Fruit fly (Drosophila melanogaster) whole organism, embryonic: ENCODE data around the gene CG5070.
A peak's percentile ranks its signal among the peaks of the same experiment; 100 is the strongest.

Experiments
- Ada2b ChIP-seq: fragments of 200-800 bp; sonication (Bioruptor generic); IDR thresholded peaks from 2 replicates; pipeline ENCODE4 v1.3.6; 2022; ENCODE audit warnings: missing biosample characterization, missing genetic modification characterization
- Bgb ChIP-seq: fragments of 200-800 bp; sonication (Bioruptor generic); IDR thresholded peaks from 2 replicates; pipeline ENCODE4 v1.3.6; 2022; ENCODE audit warnings: missing biosample characterization, missing genetic modification characterization; ENCODE audit not compliant: partially characterized antibody
- BtbVII ChIP-seq: fragments of 200-800 bp; sonication (Bioruptor generic); optimal IDR thresholded peaks from 3 replicates; lab custom pipeline; 2017; ENCODE audit warnings: missing biosample characterization, mild to moderate bottlenecking, missing genetic modification characterization
- CG10431 ChIP-seq: fragments of 200-800 bp; sonication (Bioruptor generic); optimal IDR thresholded peaks from 3 replicates; lab custom pipeline; 2018; ENCODE audit warnings: missing biosample characterization, mild to moderate bottlenecking, missing genetic modification characterization
- CG10654 ChIP-seq: fragments of 200-800 bp; sonication (Bioruptor generic); optimal IDR thresholded peaks from 2 replicates; lab custom pipeline; 2016; ENCODE audit warnings: missing biosample characterization, missing genetic modification characterization
- CG11247 ChIP-seq: fragments of 200-800 bp; sonication (Bioruptor generic); IDR thresholded peaks from 2 replicates; pipeline ENCODE4 v1.3.6; 2022; ENCODE audit warnings: missing biosample characterization, missing genetic modification characterization
- CG12769 ChIP-seq: fragments of 200-800 bp; sonication (Bioruptor generic); optimal IDR thresholded peaks from 2 replicates; lab custom pipeline; 2019; ENCODE audit warnings: missing biosample characterization, mild to moderate bottlenecking, missing genetic modification characterization, moderate library complexity
- CG13296 ChIP-seq: fragments of 200-800 bp; sonication (Bioruptor generic); optimal IDR thresholded peaks from 3 replicates; lab custom pipeline; 2018; ENCODE audit warnings: missing biosample characterization, mild to moderate bottlenecking, missing genetic modification characterization
- CG13894 ChIP-seq: fragments of 200-800 bp; sonication (Bioruptor generic); optimal IDR thresholded peaks from 3 replicates; lab custom pipeline; 2018; ENCODE audit warnings: missing biosample characterization, mild to moderate bottlenecking, missing genetic modification characterization, moderate library complexity
- CG15011 ChIP-seq: fragments of 200-800 bp; sonication (Bioruptor generic); optimal IDR thresholded peaks from 3 replicates; lab custom pipeline; 2018; ENCODE audit warnings: missing biosample characterization, mild to moderate bottlenecking, missing genetic modification characterization
- CG15696 ChIP-seq: fragments of 200-800 bp; sonication (Bioruptor generic); optimal IDR thresholded peaks from 2 replicates; lab custom pipeline; 2019; ENCODE audit warnings: missing biosample characterization, mild to moderate bottlenecking, missing genetic modification characterization, moderate library complexity
- CG17612 ChIP-seq: fragments of 200-800 bp; sonication (Bioruptor generic); IDR thresholded peaks from 2 replicates; pipeline ENCODE4 v1.3.6; 2022; ENCODE audit warnings: missing biosample characterization, missing genetic modification characterization
- CG31365 ChIP-seq: fragments of 200-800 bp; sonication (Bioruptor generic); optimal IDR thresholded peaks from 2 replicates; lab custom pipeline; 2018; ENCODE audit warnings: missing biosample characterization, mild to moderate bottlenecking, missing genetic modification characterization
- CG31441 ChIP-seq: fragments of 200-800 bp; sonication (Bioruptor generic); IDR thresholded peaks from 2 replicates; pipeline ENCODE4 v1.3.6; 2022; ENCODE audit warnings: missing biosample characterization, missing genetic modification characterization
- CG6813 ChIP-seq: fragments of 200-800 bp; sonication (Bioruptor generic); optimal IDR thresholded peaks from 2 replicates; lab custom pipeline; 2017; ENCODE audit warnings: missing biosample characterization, missing genetic modification characterization, mild to moderate bottlenecking, moderate library complexity, missing genetic modification reagents
- CG9609 ChIP-seq: fragments of 200-800 bp; sonication (Bioruptor generic); optimal IDR thresholded peaks from 3 replicates; lab custom pipeline; 2016; ENCODE audit warnings: missing biosample characterization, missing genetic modification characterization
- CG9817 ChIP-seq: fragments of 200-800 bp; sonication (Bioruptor generic); optimal IDR thresholded peaks from 2 replicates; lab custom pipeline; 2018; ENCODE audit warnings: missing biosample characterization, mild to moderate bottlenecking, missing genetic modification characterization, moderate library complexity
- D19A ChIP-seq: fragments of 200-800 bp; optimal IDR thresholded peaks from 3 replicates; lab custom pipeline; 2019; ENCODE audit warnings: missing biosample characterization, mild to moderate bottlenecking, missing genetic modification characterization, moderate library complexity
- Deaf1 ChIP-seq: fragments of 200-800 bp; optimal IDR thresholded peaks from 3 replicates; lab custom pipeline; 2019; ENCODE audit warnings: missing biosample characterization, mild to moderate bottlenecking, missing genetic modification characterization, moderate library complexity
- Dfd ChIP-seq, 2 experiments: fragments of >200 bp; optimal IDR thresholded peaks; 2 replicates each; lab custom pipeline; 2017; ENCODE audit warnings: missing biosample characterization in 2 of 2, missing genetic modification characterization in 2 of 2
- Dip2 ChIP-seq: fragments of 200-800 bp; sonication (Bioruptor generic); IDR thresholded peaks from 2 replicates; pipeline ENCODE4 v1.3.6; 2022; ENCODE audit warnings: missing biosample characterization, missing genetic modification characterization
- E2f1 ChIP-seq: fragments of 200-800 bp; sonication (Bioruptor generic); IDR thresholded peaks from 2 replicates; pipeline ENCODE4 v1.3.6; 2022; ENCODE audit warnings: missing biosample characterization, missing genetic modification characterization
- E2f2 ChIP-seq: fragments of 200-800 bp; sonication (Bioruptor generic); IDR thresholded peaks from 2 replicates; pipeline ENCODE4 v1.3.6; 2022; ENCODE audit warnings: missing biosample characterization, missing genetic modification characterization
- Ets97D ChIP-seq: fragments of 200-800 bp; sonication (Bioruptor generic); optimal IDR thresholded peaks from 3 replicates; lab custom pipeline; 2016; ENCODE audit warnings: missing biosample characterization, missing genetic modification characterization
- Hr51 ChIP-seq, 2 experiments: fragments of 200-800 bp; sonication (Bioruptor generic); optimal IDR thresholded peaks; 2 replicates in 1 of 2; 3 replicates in 1 of 2; lab custom pipeline; 2016 to 2018; ENCODE audit warnings: missing biosample characterization in 2 of 2, missing genetic modification characterization in 2 of 2, mild to moderate bottlenecking in 1 of 2, moderate library complexity in 1 of 2
- Hsf ChIP-seq: fragments of 200-800 bp; sonication (Bioruptor generic); optimal IDR thresholded peaks from 3 replicates; lab custom pipeline; 2016; ENCODE audit warnings: missing biosample characterization, missing genetic modification characterization
- Mad ChIP-seq: fragments of 200-800 bp; sonication (Bioruptor generic); optimal IDR thresholded peaks from 2 replicates; lab custom pipeline; 2016; ENCODE audit warnings: missing biosample characterization, missing genetic modification characterization
- Mes4 ChIP-seq: fragments of 200-800 bp; sonication (Bioruptor generic); optimal IDR thresholded peaks from 2 replicates; lab custom pipeline; 2016; ENCODE audit warnings: missing biosample characterization, missing genetic modification characterization
- NFAT ChIP-seq: fragments of 200-800 bp; sonication (Bioruptor generic); IDR thresholded peaks from 2 replicates; pipeline ENCODE4 v1.3.6; 2022; ENCODE audit warnings: missing biosample characterization, missing genetic modification characterization
- Neu2 ChIP-seq: fragments of 200-800 bp; sonication (Bioruptor generic); optimal IDR thresholded peaks from 3 replicates; lab custom pipeline; 2016; ENCODE audit warnings: missing biosample characterization, missing genetic modification characterization, borderline replicate concordance
- Optix ChIP-seq: fragments of 200-800 bp; sonication (Bioruptor generic); IDR thresholded peaks from 3 replicates; pipeline ENCODE4 v1.3.6; 2022; ENCODE audit warnings: missing biosample characterization, missing genetic modification characterization
- Sox100B ChIP-seq: fragments of 200-800 bp; sonication (Bioruptor generic); optimal IDR thresholded peaks from 3 replicates; lab custom pipeline; 2018; ENCODE audit warnings: missing biosample characterization, mild to moderate bottlenecking, missing genetic modification characterization
- Xrp1 ChIP-seq: fragments of 200-800 bp; sonication (Bioruptor generic); IDR thresholded peaks from 2 replicates; pipeline ENCODE4 v1.3.6; 2022; ENCODE audit warnings: missing biosample characterization, missing genetic modification characterization
- al ChIP-seq: fragments of 200-800 bp; sonication (Bioruptor generic); IDR thresholded peaks from 2 replicates; pipeline ENCODE4 v1.3.6; 2022; ENCODE audit warnings: missing biosample characterization, missing genetic modification characterization
- bigmax ChIP-seq: fragments of 200-800 bp; sonication (Bioruptor generic); optimal IDR thresholded peaks from 2 replicates; lab custom pipeline; 2018; ENCODE audit warnings: missing biosample characterization, mild to moderate bottlenecking, missing genetic modification characterization
- cato ChIP-seq: fragments of 200-800 bp; sonication (Bioruptor generic); optimal IDR thresholded peaks from 2 replicates; lab custom pipeline; 2016; ENCODE audit warnings: missing biosample characterization, missing genetic modification characterization, borderline replicate concordance
- danr ChIP-seq: fragments of 200-800 bp; sonication (Bioruptor generic); IDR thresholded peaks from 2 replicates; pipeline ENCODE4 v1.3.6; 2022; ENCODE audit warnings: missing biosample characterization, missing genetic modification characterization
- dmrt99B ChIP-seq: fragments of 200-800 bp; sonication (Bioruptor generic); optimal IDR thresholded peaks from 2 replicates; lab custom pipeline; 2018; ENCODE audit warnings: missing biosample characterization, mild to moderate bottlenecking, missing genetic modification characterization, moderate library complexity
- hkb ChIP-seq, 2 experiments: fragments of 200-800 bp in 1 of 2; fragments of >200 bp in 1 of 2; sonication (Bioruptor generic) in 1 of 2; IDR thresholded peaks in 1 of 2; optimal IDR thresholded peaks in 1 of 2; 2 replicates each; pipeline versions ENCODE4 v1.3.6 to Lab custom; 2017 to 2022; ENCODE audit warnings: missing biosample characterization in 1 of 2, missing genetic modification characterization in 1 of 2
- ind ChIP-seq: fragments of 200-800 bp; sonication (Bioruptor generic); optimal IDR thresholded peaks from 3 replicates; lab custom pipeline; 2016; ENCODE audit warnings: missing biosample characterization, missing genetic modification characterization
- inv ChIP-seq: fragments of 200-800 bp; sonication (Bioruptor generic); IDR thresholded peaks from 2 replicates; pipeline ENCODE4 v1.3.6; 2022; ENCODE audit warnings: missing biosample characterization, missing genetic modification characterization; ENCODE audit not compliant: partially characterized antibody
- lilli ChIP-seq: fragments of 200-800 bp; sonication (Bioruptor generic); optimal IDR thresholded peaks from 3 replicates; lab custom pipeline; 2016; ENCODE audit warnings: missing biosample characterization, missing genetic modification characterization
- lmd ChIP-seq: fragments of 200-800 bp; sonication (Bioruptor generic); IDR thresholded peaks from 2 replicates; pipeline ENCODE4 v1.3.6; 2022; ENCODE audit warnings: missing biosample characterization, missing genetic modification characterization
- nom ChIP-seq: fragments of 200-800 bp; sonication (Bioruptor generic); optimal IDR thresholded peaks from 2 replicates; lab custom pipeline; 2017; ENCODE audit warnings: missing biosample characterization, missing genetic modification characterization, mild to moderate bottlenecking, moderate library complexity, missing genetic modification reagents
- org-1 ChIP-seq: fragments of 200-800 bp; sonication (Bioruptor generic); optimal IDR thresholded peaks from 2 replicates; lab custom pipeline; 2017; ENCODE audit warnings: missing biosample characterization, missing genetic modification characterization
- phol ChIP-seq: fragments of 200-800 bp; sonication (Bioruptor generic); optimal IDR thresholded peaks from 3 replicates; lab custom pipeline; 2018; ENCODE audit warnings: missing biosample characterization, mild to moderate bottlenecking, missing genetic modification characterization, moderate library complexity
- rib ChIP-seq: fragments of 200-800 bp; sonication (Bioruptor generic); IDR thresholded peaks from 2 replicates; pipeline ENCODE4 v1.3.6; 2022; ENCODE audit warnings: missing biosample characterization, missing genetic modification characterization
- sima ChIP-seq: fragments of 200-800 bp; sonication (Bioruptor generic); optimal IDR thresholded peaks from 2 replicates; lab custom pipeline; 2016; ENCODE audit warnings: missing biosample characterization, missing genetic modification characterization
- slp2 ChIP-seq: fragments of 200-800 bp; sonication (Bioruptor generic); optimal IDR thresholded peaks from 2 replicates; lab custom pipeline; 2016; ENCODE audit warnings: missing biosample characterization, missing genetic modification characterization
- sug ChIP-seq: fragments of 200-800 bp; optimal IDR thresholded peaks from 2 replicates; lab custom pipeline; 2019; ENCODE audit warnings: missing biosample characterization, mild to moderate bottlenecking, missing genetic modification characterization, moderate library complexity

The CG5070 gene

DNA sequence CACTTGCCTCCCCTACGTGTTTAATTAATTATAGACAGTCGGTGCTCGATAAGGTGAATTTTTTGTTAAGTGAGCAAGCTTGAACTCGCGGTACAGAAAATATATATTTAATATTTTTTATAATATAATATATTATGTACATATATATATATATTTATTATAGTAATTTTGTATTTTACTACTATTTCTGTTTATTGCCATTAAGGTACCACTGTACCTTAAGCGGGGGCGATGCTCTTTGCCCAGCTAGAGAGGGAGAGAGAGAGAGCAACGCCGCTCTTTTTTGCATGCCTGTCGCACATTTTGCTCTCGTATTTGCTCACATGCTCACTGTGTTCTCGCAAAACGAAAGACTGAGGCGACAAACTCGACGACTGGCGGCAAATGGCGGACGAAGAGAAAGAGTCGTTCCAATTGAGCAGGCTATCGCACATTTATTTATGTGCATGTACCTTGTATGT is 32.4 kb upstream of the CG5070 start (continued):
- TF ChIP-seq D19A (tag; lab: Kevin White, UChicago) (peak; percentile 33), Optix (GFP tag; lab: Robert Waterston, UW) (0 out of 3 replicates have a peak, but pooled peaks have one; percentile 22), inv (GFP tag; lab: Robert Waterston, UW) (no peak), dmrt99B (tag; lab: Kevin White, UChicago) (peak; percentile 50), Neu2 (no peak), BtbVII (GFP tag; lab: Kevin White, UChicago) (peak; percentile 29), E2f2 (GFP tag; lab: Robert Waterston, UW) (peak; percentile 30; the same call in 1 of the 2 replicates), lmd (peak; percentile 62; the same call in 1 of the 2 replicates), CG11247 (GFP tag; lab: Robert Waterston, UW) (peak; percentile 63; the same call in 1 of the 2 replicates), cato (GFP tag; lab: Kevin White, UChicago) (no peak), Mes4 (GFP tag; lab: Kevin White, UChicago) (no peak), CG6813 (GFP tag; lab: Kevin White, UChicago) (peak; percentile 52), CG9817 (tag; lab: Kevin White, UChicago) (peak; percentile 60), Bgb (GFP tag; lab: Robert Waterston, UW) (no peak), CG17612 (GFP tag; lab: Robert Waterston, UW) (no peak), rib (GFP tag; lab: Robert Waterston, UW) (0 out of 2 replicates have a peak, but pooled peaks have one; percentile 16), E2f1 (GFP tag; lab: Robert Waterston, UW) (0 out of 2 replicates have a peak, but pooled peaks have one; percentile 32), Ets97D (no peak), hkb (optimal IDR thresholded peaks at IDR 0.05; lab: Kevin White, UChicago) (no peak), hkb (GFP tag; IDR thresholded peaks at IDR 0.05; lab: Robert Waterston, UW) (peak; percentile 55; the same call in 1 of the 2 replicates), Hsf (GFP tag; lab: Kevin White, UChicago) (no peak), CG13296 (GFP tag; lab: Kevin White, UChicago) (peak; percentile 72), nom (GFP tag; lab: Kevin White, UChicago) (peak; percentile 58), lilli (GFP tag; lab: Kevin White, UChicago) (peak; percentile 1), Hr51 (GFP tag; optimal IDR thresholded peaks at IDR 0.05; lab: Kevin White, UChicago) (peak in 1 of 2 experiments; percentile 64), ind (GFP tag; lab: Kevin White, UChicago) (peak; percentile 23), Xrp1 (GFP tag; lab: Robert Waterston, UW) (peak; percentile 18; the same call in 1 of the 2 replicates), CG15696 (tag; lab: Kevin White, UChicago) (no peak), Deaf1 (peak; percentile 13), danr (no peak), CG10431 (GFP tag; lab: Kevin White, UChicago) (no peak), Dfd (GFP tag; optimal IDR thresholded peaks at IDR 0.05; lab: Kevin White, UChicago) (no peak), CG10654 (no peak), sima (GFP tag; lab: Kevin White, UChicago) (no peak), CG31441 (0 out of 2 replicates have a peak, but pooled peaks have one; percentile 32), Mad (no peak), phol (tag; lab: Kevin White, UChicago) (peak; percentile 7), NFAT (GFP tag; lab: Robert Waterston, UW) (no peak), al (peak; percentile 41; the same call in 1 of the 2 replicates), CG13894 (tag; lab: Kevin White, UChicago) (peak; percentile 40), CG31365 (tag; lab: Kevin White, UChicago) (no peak), Sox100B (GFP tag; lab: Kevin White, UChicago) (peak; percentile 28), slp2 (no peak), sug (tag; lab: Kevin White, UChicago) (peak; percentile 20), org-1 (GFP tag; lab: Kevin White, UChicago) (no peak), Dip2 (GFP tag; lab: Robert Waterston, UW) (no peak), Ada2b (peak; percentile 61), CG12769 (tag; lab: Kevin White, UChicago) (no peak), CG9609 (GFP tag; lab: Kevin White, UChicago) (no peak), bigmax (GFP tag; lab: Kevin White, UChicago) (no peak), CG15011 (GFP tag; lab: Kevin White, UChicago) (no peak)
